Worm (Caenorhabditis elegans) whole organism, L3 larva: ENCODE results near the gene gpd-2.

Source experiments
- R02D3.7 ChIP-seq: fragments of 150-350 bp; optimal IDR thresholded peaks from 2 replicates; lab custom pipeline; 2014; ENCODE audit warnings: missing biosample characterization, missing genetic modification characterization
- fos-1 ChIP-seq: fragments of 150-350 bp; optimal IDR thresholded peaks from 2 replicates; lab custom pipeline; 2014; ENCODE audit warnings: missing biosample characterization, missing genetic modification characterization
- nhr-11 ChIP-seq: fragments of 150-350 bp; optimal IDR thresholded peaks from 2 replicates; lab custom pipeline; 2014; ENCODE audit warnings: missing biosample characterization, missing genetic modification characterization
- nhr-76 ChIP-seq: fragments of 150-350 bp; sonication (generic microtip); optimal IDR thresholded peaks from 5 replicates; lab custom pipeline; 2014; ENCODE audit warnings: missing biosample characterization, missing genetic modification characterization
- pqm-1 ChIP-seq: fragments of 150-350 bp; optimal IDR thresholded peaks from 2 replicates; lab custom pipeline; 2017; ENCODE audit warnings: missing biosample characterization, missing genetic modification characterization, inconsistent platforms
- unc-62 ChIP-seq: fragments of 150-350 bp; sonication (generic microtip); optimal IDR thresholded peaks from 4 replicates; lab custom pipeline; 2014; ENCODE audit warnings: missing biosample characterization, missing genetic modification reagents, missing genetic modification characterization
- zag-1 ChIP-seq: fragments of 150-350 bp; optimal IDR thresholded peaks from 2 replicates; lab custom pipeline; 2014; ENCODE audit warnings: missing biosample characterization, missing genetic modification characterization

ce11 chrX:3119606-3120005, 5.1 kb upstream of the gpd-2 start:
- TF ChIP-seq nhr-76 (tag; lab: Kevin White, UChicago) (no peak), fos-1 (tag; lab: Kevin White, UChicago) (no peak), pqm-1 (tag; lab: Kevin White, UChicago) (no peak), R02D3.7 (no peak), nhr-11 (tag; lab: Kevin White, UChicago) (no peak), unc-62 (GFP tag; lab: Kevin White, UChicago) (no peak), zag-1 (tag; lab: Kevin White, UChicago) (no peak)
